Worm (Caenorhabditis elegans) whole organism, L4/young adult: ENCODE results near the gene atf-6.

Experiments
- W03F9.2 ChIP-seq: fragments of 150-350 bp; optimal IDR thresholded peaks from 2 replicates; lab custom pipeline; 2014; ENCODE audit warnings: missing biosample characterization, missing genetic modification characterization
- him-1 ChIP-seq: sonication (generic microtip); optimal IDR thresholded peaks from 2 replicates; lab custom pipeline; 2016; ENCODE audit warnings: missing genotype, missing genetic modification reagents, missing genetic modification characterization, missing compliant biosample characterization

- TF ChIP-seq W03F9.2 (tag; lab: Kevin White, UChicago) (no peak), him-1 (tag; lab: Kevin White, UChicago) (no peak)
These were observed 44.3 kb upstream of the atf-6 start for ce11 chrX:12436486-12436885.
